Worm (Caenorhabditis elegans) whole organism, young adult: ENCODE results near the gene F54C8.7.
A peak's percentile ranks its signal among the peaks of the same experiment; 100 is the strongest.

Experiments
- B0261.1 ChIP-seq: sonication (generic microtip); optimal IDR thresholded peaks from 2 replicates; lab custom pipeline; 2016; ENCODE audit warnings: mild to moderate bottlenecking, missing genetic modification characterization, moderate library complexity, missing compliant biosample characterization
- F23B12.7 ChIP-seq: sonication (generic microtip); optimal IDR thresholded peaks from 2 replicates; lab custom pipeline; 2017; ENCODE audit warnings: missing genetic modification characterization, mild to moderate bottlenecking, missing compliant biosample characterization, antibody characterized with exemption, moderate library complexity; ENCODE audit not compliant: insufficient read depth
- F37B4.10 ChIP-seq: fragments of 200-800 bp; sonication (Bioruptor generic); IDR thresholded peaks from 2 replicates; pipeline ENCODE4 v1.3.6; 2022; ENCODE audit warnings: missing genetic modification characterization, missing compliant biosample characterization
- K12H6.12 ChIP-seq: fragments of 200-800 bp; sonication (Bioruptor generic); optimal IDR thresholded peaks from 2 replicates; lab custom pipeline; 2018; ENCODE audit warnings: mild to moderate bottlenecking, missing genetic modification characterization, missing compliant biosample characterization
- T07F8.4 ChIP-seq: sonication (generic microtip); optimal IDR thresholded peaks from 2 replicates; lab custom pipeline; 2016; ENCODE audit warnings: mild to moderate bottlenecking, missing genetic modification characterization, moderate library complexity, missing compliant biosample characterization
- ama-1 ChIP-seq, 3 experiments: fragments of 150-350 bp in 1 of 3; sonication (generic microtip) in 2 of 3; optimal IDR thresholded peaks; 2 replicates each; lab custom pipeline; 2014 to 2018; ENCODE audit warnings: missing biosample characterization in 2 of 3, missing genetic modification characterization in 2 of 3, missing genetic modification reagents in 2 of 3
- aptf-2 ChIP-seq: fragments of 200-800 bp; sonication (Bioruptor generic); conservative IDR thresholded peaks from 2 replicates; pipeline ENCODE4 v1.3.6; 2022; ENCODE audit warnings: missing genetic modification reagents, missing genetic modification characterization, missing compliant biosample characterization
- atf-7 ChIP-seq: sonication (generic microtip); optimal IDR thresholded peaks from 2 replicates; lab custom pipeline; 2017; ENCODE audit warnings: mild to moderate bottlenecking, missing genetic modification characterization, missing compliant biosample characterization
- ceh-27 ChIP-seq: fragments of 200-800 bp; sonication (Bioruptor generic); optimal IDR thresholded peaks from 2 replicates; lab custom pipeline; 2018; ENCODE audit warnings: mild to moderate bottlenecking, missing genetic modification characterization, moderate library complexity, missing compliant biosample characterization
- ceh-58 ChIP-seq: fragments of 200-800 bp; sonication (Bioruptor generic); IDR thresholded peaks from 2 replicates; pipeline ENCODE4 v1.3.6; 2022; ENCODE audit warnings: missing genetic modification characterization, missing compliant biosample characterization
- ceh-91 ChIP-seq: fragments of 200-800 bp; sonication (Bioruptor generic); IDR thresholded peaks from 2 replicates; pipeline ENCODE4 v1.3.6; 2022; ENCODE audit warnings: missing genetic modification reagents, missing genetic modification characterization, missing compliant biosample characterization
- dpff-1 ChIP-seq: sonication (generic microtip); optimal IDR thresholded peaks from 2 replicates; lab custom pipeline; 2017; ENCODE audit warnings: mild to moderate bottlenecking, missing genetic modification characterization, missing compliant biosample characterization
- egl-18 ChIP-seq: fragments of 200-800 bp; sonication (Bioruptor generic); IDR thresholded peaks from 2 replicates; pipeline ENCODE4 v1.3.6; 2022; ENCODE audit warnings: missing genetic modification reagents, missing genetic modification characterization, missing compliant biosample characterization
- him-1 ChIP-seq: sonication (generic microtip); optimal IDR thresholded peaks from 2 replicates; lab custom pipeline; 2016; ENCODE audit warnings: missing genotype, missing genetic modification reagents, missing genetic modification characterization, missing compliant biosample characterization
- hmg-1.2 ChIP-seq: fragments of 200-800 bp; sonication (Bioruptor generic); IDR thresholded peaks from 2 replicates; pipeline ENCODE4 v1.3.6; 2022; ENCODE audit warnings: missing genetic modification reagents, missing genetic modification characterization, missing compliant biosample characterization
- lin-35 ChIP-seq, 3 experiments: fragments of 150-350 bp in 2 of 3; sonication (generic microtip) in 1 of 3; optimal IDR thresholded peaks; 2 replicates each; lab custom pipeline; 2014 to 2018; ENCODE audit warnings: missing biosample characterization in 3 of 3, missing genetic modification characterization in 3 of 3, missing genetic modification reagents in 3 of 3
- lir-1 ChIP-seq: fragments of 200-800 bp; sonication (Bioruptor generic); conservative IDR thresholded peaks from 2 replicates; pipeline ENCODE4 v1.3.6; 2022; ENCODE audit warnings: missing genetic modification reagents, missing genetic modification characterization, missing compliant biosample characterization
- lsl-1 ChIP-seq: fragments of 200-800 bp; sonication (Bioruptor generic); optimal IDR thresholded peaks from 2 replicates; lab custom pipeline; 2018; ENCODE audit warnings: mild to moderate bottlenecking, missing genetic modification characterization, moderate library complexity, missing compliant biosample characterization
- madf-3 ChIP-seq: fragments of 200-800 bp; sonication (Bioruptor generic); IDR thresholded peaks from 2 replicates; pipeline ENCODE4 v1.3.6; 2022; ENCODE audit warnings: missing genetic modification reagents, missing genetic modification characterization, missing compliant biosample characterization
- madf-8 ChIP-seq: fragments of 200-800 bp; sonication (Bioruptor generic); conservative IDR thresholded peaks from 2 replicates; pipeline ENCODE4 v1.3.6; 2022; ENCODE audit warnings: missing genetic modification reagents, missing genetic modification characterization, missing compliant biosample characterization
- mcd-1 ChIP-seq: fragments of 200-800 bp; sonication (Bioruptor generic); IDR thresholded peaks from 2 replicates; pipeline ENCODE4 v1.3.6; 2022; ENCODE audit warnings: missing genetic modification reagents, missing genetic modification characterization, missing compliant biosample characterization
- mes-4 ChIP-seq: sonication (generic microtip); optimal IDR thresholded peaks from 2 replicates; lab custom pipeline; 2016; ENCODE audit warnings: missing genotype, missing genetic modification characterization, missing compliant biosample characterization
- nhr-80 ChIP-seq: sonication (generic microtip); optimal IDR thresholded peaks from 2 replicates; lab custom pipeline; 2016; ENCODE audit warnings: missing genetic modification characterization, missing compliant biosample characterization
- repo-1 ChIP-seq: sonication (generic microtip); optimal IDR thresholded peaks from 2 replicates; lab custom pipeline; 2017; ENCODE audit warnings: mild to moderate bottlenecking, missing genetic modification characterization, missing compliant biosample characterization
- sea-2 ChIP-seq: fragments of 200-800 bp; sonication (Bioruptor generic); IDR thresholded peaks from 2 replicates; pipeline ENCODE4 v1.3.6; 2022; ENCODE audit warnings: missing genetic modification characterization, missing compliant biosample characterization
- snpc-3.4 ChIP-seq: sonication (generic microtip); optimal IDR thresholded peaks from 2 replicates; lab custom pipeline; 2017; ENCODE audit warnings: missing genetic modification characterization, mild to moderate bottlenecking, missing compliant biosample characterization, antibody characterized with exemption, moderate library complexity, missing genotype, missing genetic modification reagents
- tbx-9 ChIP-seq: sonication (generic microtip); optimal IDR thresholded peaks from 2 replicates; lab custom pipeline; 2016; ENCODE audit warnings: borderline replicate concordance, missing genetic modification characterization, inconsistent platforms, missing compliant biosample characterization
- zfh-2 ChIP-seq: fragments of 200-800 bp; sonication (Bioruptor generic); conservative IDR thresholded peaks from 2 replicates; pipeline ENCODE4 v1.3.6; 2022; ENCODE audit warnings: missing genetic modification reagents, missing genetic modification characterization, missing compliant biosample characterization
- ztf-28 ChIP-seq: fragments of 200-800 bp; sonication (Bioruptor generic); IDR thresholded peaks from 2 replicates; pipeline ENCODE4 v1.3.6; 2022; ENCODE audit warnings: missing genetic modification reagents, missing genetic modification characterization, missing compliant biosample characterization

Gene F54C8.7

ce11 chrIII:9488431-9488830, 34.6 kb upstream of the F54C8.7 start, which contains the start of gene nlp-36:
Gene nlp-36 (plus strand): TSS chrIII:9488731.
- TF ChIP-seq him-1 (tag; lab: Kevin White, UChicago) = peak; percentile 9
- TF ChIP-seq B0261.1 (tag; lab: Kevin White, UChicago) = no peak

ce11 chrIII:9488027-9488426, 34.2 kb upstream of the F54C8.7 start:
- TF ChIP-seq lsl-1 (GFP tag; lab: Kevin White, UChicago) (peak; percentile 70), zfh-2 (GFP tag; lab: Robert Waterston, UW) (no peak), madf-8 (GFP tag; lab: Robert Waterston, UW) (peak; percentile 73), F37B4.10 (no peak), mes-4 (no peak), T07F8.4 (tag; lab: Kevin White, UChicago) (no peak), atf-7 (tag; lab: Kevin White, UChicago) (no peak)

DNA sequence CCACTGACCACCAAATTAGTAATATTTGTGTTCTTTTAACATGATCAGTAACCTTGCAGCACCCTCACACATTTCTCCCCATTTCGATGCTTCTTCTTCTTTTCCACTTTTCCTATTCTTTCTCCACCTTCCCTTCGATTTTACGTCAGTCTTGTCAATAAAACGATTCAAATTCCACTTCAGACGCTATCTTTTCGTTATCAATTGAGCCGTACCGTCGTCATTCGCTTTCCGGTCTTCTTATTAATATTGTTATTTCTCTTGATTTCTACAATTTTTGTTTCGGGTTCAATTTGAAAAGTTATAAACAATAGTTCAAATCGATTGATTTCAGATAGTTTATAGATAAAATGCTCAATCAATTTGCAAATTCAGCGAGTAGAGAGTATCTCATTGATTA, 33.6 kb upstream of the F54C8.7 start:
- TF ChIP-seq lir-1 (GFP tag; lab: Robert Waterston, UW) (no peak), nhr-80 (tag; lab: Kevin White, UChicago) (peak; percentile 55), snpc-3.4 (tag; lab: Kevin White, UChicago) (no peak)

DNA sequence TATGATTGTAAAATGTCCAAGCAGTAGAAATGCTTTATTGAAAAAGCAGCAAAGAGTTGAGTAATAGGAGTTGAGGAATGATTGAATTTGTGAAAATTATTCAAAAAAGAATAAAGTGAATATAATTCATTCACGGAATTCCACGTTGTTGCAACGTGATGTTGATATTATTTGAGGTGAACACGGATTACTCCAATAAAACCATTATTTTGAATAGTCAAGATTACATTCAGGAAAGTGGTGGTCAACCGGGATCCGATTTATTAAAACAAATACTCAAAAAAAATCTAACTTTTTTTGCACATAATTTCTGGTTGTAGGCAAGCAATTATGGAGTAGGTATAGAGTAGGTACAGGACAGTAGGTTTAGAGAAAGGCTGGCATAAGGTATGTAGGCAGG, 31.5 kb upstream of the F54C8.7 start, which contains the start of gene bre-3:
TSS of gene bre-3 (minus strand) at position 101 of the 400 bp plus-strand sequence.
- TF ChIP-seq ama-1 (optimal IDR thresholded peaks at IDR 0.05; lab: Kevin White, UChicago) (no peak), ama-1 (GFP tag; optimal IDR thresholded peaks at IDR 0.05; lab: Kevin White, UChicago) (no peak), hmg-1.2 (GFP tag; lab: Robert Waterston, UW) (no peak), egl-18 (GFP tag; lab: Robert Waterston, UW) (no peak), madf-3 (GFP tag; lab: Robert Waterston, UW) (no peak), ceh-58 (GFP tag; lab: Robert Waterston, UW) (no peak), aptf-2 (GFP tag; lab: Robert Waterston, UW) (no peak), tbx-9 (no peak)
- TF ChIP-seq, all 124 proteins: peak for 0

ce11 chrIII:9483716-9484115, 29.9 kb upstream of the F54C8.7 start:
- TF ChIP-seq ceh-27 (GFP tag; lab: Kevin White, UChicago) = peak; percentile 20
- TF ChIP-seq dpff-1 (tag; lab: Kevin White, UChicago) = no peak
- no peak for TF ChIP-seq zfh-2 (GFP tag; lab: Robert Waterston, UW)
- TF ChIP-seq lin-35 (GFP tag; optimal IDR thresholded peaks at IDR 0.05; lab: Kevin White, UChicago) = peak in 1 of 3 experiments; percentile 19
- no peak for TF ChIP-seq ceh-91 (GFP tag; lab: Robert Waterston, UW)
- TF ChIP-seq repo-1 (tag; lab: Kevin White, UChicago) = no peak
- 0 out of 2 replicates have a peak, but pooled peaks have one; percentile 25 for TF ChIP-seq mcd-1 (GFP tag; lab: Robert Waterston, UW)
- TF ChIP-seq sea-2 (GFP tag; lab: Robert Waterston, UW) = no peak
- TF ChIP-seq ztf-28 = no peak
- no peak for TF ChIP-seq K12H6.12 (tag; lab: Kevin White, UChicago)
- TF ChIP-seq hmg-1.2 (GFP tag; lab: Robert Waterston, UW) = no peak
- no peak for TF ChIP-seq ceh-58 (GFP tag; lab: Robert Waterston, UW)
- TF ChIP-seq F23B12.7 (tag; lab: Kevin White, UChicago) = no peak
